Worm (Caenorhabditis elegans) whole organism, L3 larva: Measurements from ENCODE around the gene F08F8.11.
A peak's percentile ranks its signal among the peaks of the same experiment; 100 is the strongest.

Source experiments
- R02D3.7 ChIP-seq: fragments of 150-350 bp; optimal IDR thresholded peaks from 2 replicates; lab custom pipeline; 2014; ENCODE audit warnings: missing biosample characterization, missing genetic modification characterization
- ZK546.5 ChIP-seq: sonication (generic microtip); optimal IDR thresholded peaks from 2 replicates; lab custom pipeline; 2017; ENCODE audit warnings: missing biosample characterization, missing genetic modification characterization
- ama-1 ChIP-seq: fragments of 150-350 bp; optimal IDR thresholded peaks from 2 replicates; lab custom pipeline; 2018
- ceh-16 ChIP-seq: sonication (generic microtip); optimal IDR thresholded peaks from 2 replicates; lab custom pipeline; 2017; ENCODE audit warnings: missing biosample characterization, missing genetic modification characterization
- ceh-9 ChIP-seq: sonication (generic microtip); optimal IDR thresholded peaks from 2 replicates; lab custom pipeline; 2018; ENCODE audit warnings: missing biosample characterization, missing genetic modification characterization
- daf-12 ChIP-seq: fragments of 150-350 bp; optimal IDR thresholded peaks from 2 replicates; lab custom pipeline; 2014; ENCODE audit warnings: missing biosample characterization, missing genetic modification reagents, missing genetic modification characterization
- egl-27 ChIP-seq: sonication (generic microtip); optimal IDR thresholded peaks from 4 replicates; lab custom pipeline; 2017; ENCODE audit warnings: missing biosample characterization, missing genetic modification reagents, missing genetic modification characterization
- egl-5 ChIP-seq: fragments of 150-350 bp; optimal IDR thresholded peaks from 2 replicates; lab custom pipeline; 2017; ENCODE audit warnings: missing biosample characterization, missing genetic modification reagents, missing genetic modification characterization, inconsistent platforms
- elt-1 ChIP-seq: fragments of 150-350 bp; optimal IDR thresholded peaks from 2 replicates; lab custom pipeline; 2014; ENCODE audit warnings: missing biosample characterization, missing genetic modification characterization
- elt-2 ChIP-seq: sonication (generic microtip); optimal IDR thresholded peaks from 2 replicates; lab custom pipeline; 2016; ENCODE audit warnings: missing genetic modification reagents, mild to moderate bottlenecking, missing genetic modification characterization, missing compliant biosample characterization
- fkh-2 ChIP-seq: fragments of 150-350 bp; optimal IDR thresholded peaks from 2 replicates; lab custom pipeline; 2014; ENCODE audit warnings: missing biosample characterization, missing genetic modification reagents, missing genetic modification characterization
- fos-1 ChIP-seq: fragments of 150-350 bp; optimal IDR thresholded peaks from 2 replicates; lab custom pipeline; 2014; ENCODE audit warnings: missing biosample characterization, missing genetic modification characterization
- hmg-11 ChIP-seq: sonication (generic microtip); optimal IDR thresholded peaks from 2 replicates; lab custom pipeline; 2016; ENCODE audit warnings: missing genetic modification characterization, missing compliant biosample characterization
- lin-39 ChIP-seq: fragments of 150-350 bp; optimal IDR thresholded peaks from 2 replicates; lab custom pipeline; 2018; ENCODE audit warnings: missing biosample characterization, missing genetic modification reagents, missing genetic modification characterization
- lsy-12 ChIP-seq: sonication (generic microtip); optimal IDR thresholded peaks from 2 replicates; lab custom pipeline; 2016; ENCODE audit warnings: mild to moderate bottlenecking, missing genetic modification characterization, missing compliant biosample characterization
- mml-1 ChIP-seq: fragments of 150-350 bp; sonication (generic microtip); optimal IDR thresholded peaks from 3 replicates; lab custom pipeline; 2014; ENCODE audit warnings: missing biosample characterization, missing genetic modification characterization
- nfya-1 ChIP-seq: sonication (generic microtip); optimal IDR thresholded peaks from 2 replicates; lab custom pipeline; 2017; ENCODE audit warnings: missing genetic modification characterization, mild to moderate bottlenecking, missing compliant biosample characterization, antibody characterized with exemption, moderate library complexity; ENCODE audit not compliant: insufficient read depth
- nhr-11 ChIP-seq: fragments of 150-350 bp; optimal IDR thresholded peaks from 2 replicates; lab custom pipeline; 2014; ENCODE audit warnings: missing biosample characterization, missing genetic modification characterization
- nhr-23 ChIP-seq: fragments of 150-350 bp; optimal IDR thresholded peaks from 2 replicates; lab custom pipeline; 2014; ENCODE audit warnings: missing biosample characterization, missing genetic modification reagents, missing genetic modification characterization
- nhr-237 ChIP-seq: fragments of 150-350 bp; optimal IDR thresholded peaks from 2 replicates; lab custom pipeline; 2014; ENCODE audit warnings: missing biosample characterization, missing genetic modification characterization
- nhr-25 ChIP-seq: sonication (generic microtip); optimal IDR thresholded peaks from 2 replicates; lab custom pipeline; 2017; ENCODE audit warnings: missing biosample characterization, missing genetic modification characterization
- nhr-28 ChIP-seq: fragments of 150-350 bp; optimal IDR thresholded peaks from 2 replicates; lab custom pipeline; 2014; ENCODE audit warnings: missing biosample characterization, missing genetic modification characterization
- nhr-43 ChIP-seq: sonication (generic microtip); optimal IDR thresholded peaks from 2 replicates; lab custom pipeline; 2016; ENCODE audit warnings: mild to moderate bottlenecking, missing genetic modification characterization, missing compliant biosample characterization; ENCODE audit not compliant: poor library complexity, severe bottlenecking
- nhr-67 ChIP-seq: fragments of 150-350 bp; optimal IDR thresholded peaks from 2 replicates; lab custom pipeline; 2014; ENCODE audit warnings: missing biosample characterization, missing genetic modification characterization
- nhr-76 ChIP-seq: fragments of 150-350 bp; sonication (generic microtip); optimal IDR thresholded peaks from 5 replicates; lab custom pipeline; 2014; ENCODE audit warnings: missing biosample characterization, missing genetic modification characterization
- pha-4 ChIP-seq: fragments of 150-350 bp; optimal IDR thresholded peaks from 2 replicates; lab custom pipeline; 2014; ENCODE audit warnings: missing biosample characterization, missing genetic modification reagents, missing genetic modification characterization
- pqm-1 ChIP-seq: fragments of 150-350 bp; optimal IDR thresholded peaks from 2 replicates; lab custom pipeline; 2017; ENCODE audit warnings: missing biosample characterization, missing genetic modification characterization, inconsistent platforms
- skn-1 ChIP-seq: fragments of 150-350 bp; optimal IDR thresholded peaks from 2 replicates; lab custom pipeline; 2014; ENCODE audit warnings: missing biosample characterization, missing genetic modification characterization
- tbx-2 ChIP-seq: sonication (generic microtip); optimal IDR thresholded peaks from 2 replicates; lab custom pipeline; 2016; ENCODE audit warnings: mild to moderate bottlenecking, missing genetic modification characterization, missing compliant biosample characterization
- zag-1 ChIP-seq: fragments of 150-350 bp; optimal IDR thresholded peaks from 2 replicates; lab custom pipeline; 2014; ENCODE audit warnings: missing biosample characterization, missing genetic modification characterization
- ztf-11 ChIP-seq: fragments of 150-350 bp; optimal IDR thresholded peaks from 2 replicates; lab custom pipeline; 2014; ENCODE audit warnings: missing biosample characterization, missing genetic modification characterization

The F08F8.11 gene

DNA sequence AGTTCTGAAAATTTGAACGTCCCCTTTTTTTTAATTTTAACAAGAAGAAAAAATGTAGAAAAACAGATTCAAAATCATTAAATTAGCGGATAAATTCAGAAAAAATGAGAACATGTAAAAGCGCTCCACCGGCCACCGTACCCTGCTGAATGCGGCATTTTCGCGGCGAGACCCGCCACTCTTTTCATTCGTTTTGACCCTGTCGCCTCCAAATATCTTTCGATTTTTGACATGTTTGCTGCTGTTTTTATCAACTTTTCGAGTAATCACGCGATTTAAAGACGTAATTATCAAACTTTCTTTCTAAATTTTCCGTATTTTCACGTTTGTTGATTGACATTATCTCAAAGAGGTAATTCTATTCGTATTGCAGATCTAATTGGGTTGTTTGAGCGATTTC is 29.5 kb upstream of the F08F8.11 start, which contains the start of gene gsp-2 (continued):
- TF ChIP-seq elt-1 (tag; lab: Kevin White, UChicago) (no peak), fos-1 (tag; lab: Kevin White, UChicago) (no peak), nhr-43 (tag; lab: Kevin White, UChicago) (no peak), egl-5 (tag; lab: Kevin White, UChicago) (peak; percentile 67), nhr-23 (tag; lab: Kevin White, UChicago) (peak; percentile 88), nhr-67 (tag; lab: Kevin White, UChicago) (no peak), lin-39 (peak; percentile 80), zag-1 (tag; lab: Kevin White, UChicago) (no peak), daf-12 (tag; lab: Kevin White, UChicago) (no peak), nhr-11 (tag; lab: Kevin White, UChicago) (no peak), ceh-9 (tag; lab: Kevin White, UChicago) (no peak), nhr-76 (no peak), nhr-237 (tag; lab: Kevin White, UChicago) (no peak), nhr-28 (tag; lab: Kevin White, UChicago) (no peak), pha-4 (tag; lab: Kevin White, UChicago) (peak; percentile 86), tbx-2 (tag; lab: Kevin White, UChicago) (no peak), hmg-11 (tag; lab: Kevin White, UChicago) (peak; percentile 34), elt-2 (tag; lab: Kevin White, UChicago) (peak; percentile 65), skn-1 (tag; lab: Kevin White, UChicago) (no peak)

DNA sequence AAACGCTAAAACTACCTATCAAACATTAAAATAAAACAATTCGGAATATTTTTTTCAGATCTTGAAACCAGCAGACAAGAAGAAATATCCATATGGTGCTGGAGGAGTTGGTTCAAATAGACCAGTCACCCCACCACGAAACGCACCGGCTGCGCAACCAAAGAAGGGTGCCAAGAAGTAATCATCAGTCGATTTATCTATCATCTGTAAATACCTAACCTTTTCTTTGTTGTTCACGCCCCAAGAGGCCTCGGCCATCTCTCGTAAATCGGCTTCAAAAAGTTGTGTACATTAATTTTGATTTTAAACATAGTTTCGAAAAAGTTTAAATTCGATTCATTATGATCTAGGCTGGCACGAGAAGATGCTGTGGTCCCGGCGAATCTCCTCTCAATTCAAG is 27.7 kb upstream of the F08F8.11 start:
- TF ChIP-seq fkh-2 (tag; lab: Kevin White, UChicago) (no peak), ama-1 (lab: Kevin White, UChicago) (peak; percentile 53)

DNA sequence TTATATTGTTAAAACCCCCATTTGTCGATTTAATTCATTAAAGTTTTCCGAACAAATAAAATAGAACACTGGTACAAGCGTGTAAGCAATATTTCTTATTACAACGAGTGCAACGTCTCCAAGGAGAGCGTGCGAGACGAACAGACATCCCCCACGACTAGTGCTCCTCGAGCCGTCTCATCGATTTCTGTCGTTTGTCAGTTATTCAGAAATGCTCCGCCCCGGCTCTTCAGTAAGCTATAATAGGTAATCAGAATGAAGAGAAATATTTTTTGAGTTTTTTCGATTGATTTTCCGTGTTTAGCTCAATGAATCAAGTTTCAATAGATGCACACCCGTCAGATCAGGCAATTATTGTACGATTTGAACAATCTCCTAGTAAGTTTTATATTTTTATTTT is 27.0 kb upstream of the F08F8.11 start, which contains the start of gene kap-1:
Gene kap-1 (plus strand): TSS at position 143 of the 400 bp plus-strand sequence.
- TF ChIP-seq nfya-1 (peak; percentile 33), hmg-11 (tag; lab: Kevin White, UChicago) (peak; percentile 7), lsy-12 (tag; lab: Kevin White, UChicago) (peak; percentile 56), nhr-11 (tag; lab: Kevin White, UChicago) (no peak), ama-1 (lab: Kevin White, UChicago) (peak; percentile 90), elt-2 (tag; lab: Kevin White, UChicago) (peak; percentile 11), nhr-43 (tag; lab: Kevin White, UChicago) (peak; percentile 40), tbx-2 (tag; lab: Kevin White, UChicago) (no peak)

DNA sequence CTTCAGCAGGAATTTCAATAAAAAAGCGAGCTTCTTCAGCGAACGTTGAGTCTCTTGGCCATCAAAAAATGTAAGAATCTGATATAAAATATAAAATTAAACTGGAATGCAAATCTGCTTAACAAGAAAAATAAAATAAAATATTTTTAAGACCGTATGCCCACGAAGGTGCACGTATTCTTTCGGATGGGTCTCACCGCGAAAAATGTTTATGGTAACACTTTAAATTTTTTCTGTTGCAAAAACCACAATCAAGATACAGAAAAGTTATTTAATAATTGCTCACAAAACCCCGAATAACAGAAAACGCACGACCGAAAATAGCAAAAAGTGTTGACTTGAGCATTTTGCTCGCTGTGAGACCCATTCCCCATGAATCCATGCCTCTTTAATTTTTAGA is 26.6 kb upstream of the F08F8.11 start:
- TF ChIP-seq ceh-16 (tag; lab: Kevin White, UChicago): no peak
- TF ChIP-seq pha-4 (tag; lab: Kevin White, UChicago): no peak
- no peak for TF ChIP-seq ztf-11
- no peak for TF ChIP-seq nhr-25 (tag; lab: Kevin White, UChicago)
- no peak for TF ChIP-seq pqm-1
- TF ChIP-seq egl-27: no peak
- no peak for TF ChIP-seq R02D3.7 (tag; lab: Kevin White, UChicago)
- TF ChIP-seq lsy-12 (tag; lab: Kevin White, UChicago): no peak
- TF ChIP-seq mml-1 (tag; lab: Kevin White, UChicago): no peak
- TF ChIP-seq nfya-1: no peak
- no peak for TF ChIP-seq ZK546.5
- no peak for TF ChIP-seq nhr-28 (tag; lab: Kevin White, UChicago)
- TF ChIP-seq fos-1 (tag; lab: Kevin White, UChicago): no peak

DNA sequence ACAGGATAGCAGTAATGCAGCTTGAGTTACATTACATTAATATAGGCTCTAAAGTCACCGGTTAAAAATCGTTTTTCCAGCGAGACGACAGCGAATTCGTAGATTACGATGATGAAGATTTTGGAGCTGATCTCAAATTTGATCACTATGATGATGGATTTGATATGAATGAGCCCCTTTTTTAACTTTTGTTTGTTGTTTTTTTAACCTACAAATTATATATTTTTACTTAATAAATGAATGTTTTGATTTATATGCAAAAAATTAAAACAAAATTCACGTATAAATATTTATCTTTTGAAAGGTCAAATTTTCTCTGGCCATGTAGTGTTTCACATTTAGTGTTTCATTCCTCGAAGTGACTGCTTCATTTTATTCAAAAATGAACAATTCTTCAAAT is 22.3 kb upstream of the F08F8.11 start, which contains the start of gene F08F8.6:
Gene F08F8.6 (plus strand): TSS at position 301 of the 400 bp plus-strand sequence.
- TF ChIP-seq pqm-1 (no peak), daf-12 (tag; lab: Kevin White, UChicago) (no peak)

DNA sequence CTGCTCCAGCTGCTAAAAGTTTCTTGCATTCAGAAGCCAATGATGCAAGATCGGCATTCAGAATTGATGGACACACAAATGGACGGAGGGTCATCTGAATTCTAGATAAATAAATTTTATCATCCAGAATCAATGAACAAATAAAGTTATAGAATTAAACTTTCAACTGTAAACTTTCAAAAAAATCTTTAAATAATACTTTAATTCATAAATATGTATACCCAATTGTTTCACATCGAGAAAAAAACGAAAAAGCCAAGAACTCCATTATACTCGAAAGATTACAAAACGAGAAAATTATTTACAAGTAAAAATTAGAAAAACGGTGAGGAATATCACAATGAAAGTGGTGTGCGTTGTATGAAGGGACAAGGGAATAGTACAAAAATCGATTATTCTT is 18.7 kb upstream of the F08F8.11 start, which contains the start of gene F08F8.7:
Gene F08F8.7 (minus strand): TSS at position 101 of the 400 bp plus-strand sequence.
- TF ChIP-seq ztf-11: no peak
- no peak for TF ChIP-seq skn-1 (tag; lab: Kevin White, UChicago)
- TF ChIP-seq nhr-28 (tag; lab: Kevin White, UChicago): no peak
- TF ChIP-seq nhr-11 (tag; lab: Kevin White, UChicago): no peak
- TF ChIP-seq fkh-2 (tag; lab: Kevin White, UChicago): no peak
- TF ChIP-seq tbx-2 (tag; lab: Kevin White, UChicago): no peak
- no peak for TF ChIP-seq lin-39
- no peak for TF ChIP-seq ceh-16 (tag; lab: Kevin White, UChicago)
